Fruit fly (Drosophila melanogaster): Measurements from ENCODE around the gene CG3402.

The CG3402 gene

DNA sequence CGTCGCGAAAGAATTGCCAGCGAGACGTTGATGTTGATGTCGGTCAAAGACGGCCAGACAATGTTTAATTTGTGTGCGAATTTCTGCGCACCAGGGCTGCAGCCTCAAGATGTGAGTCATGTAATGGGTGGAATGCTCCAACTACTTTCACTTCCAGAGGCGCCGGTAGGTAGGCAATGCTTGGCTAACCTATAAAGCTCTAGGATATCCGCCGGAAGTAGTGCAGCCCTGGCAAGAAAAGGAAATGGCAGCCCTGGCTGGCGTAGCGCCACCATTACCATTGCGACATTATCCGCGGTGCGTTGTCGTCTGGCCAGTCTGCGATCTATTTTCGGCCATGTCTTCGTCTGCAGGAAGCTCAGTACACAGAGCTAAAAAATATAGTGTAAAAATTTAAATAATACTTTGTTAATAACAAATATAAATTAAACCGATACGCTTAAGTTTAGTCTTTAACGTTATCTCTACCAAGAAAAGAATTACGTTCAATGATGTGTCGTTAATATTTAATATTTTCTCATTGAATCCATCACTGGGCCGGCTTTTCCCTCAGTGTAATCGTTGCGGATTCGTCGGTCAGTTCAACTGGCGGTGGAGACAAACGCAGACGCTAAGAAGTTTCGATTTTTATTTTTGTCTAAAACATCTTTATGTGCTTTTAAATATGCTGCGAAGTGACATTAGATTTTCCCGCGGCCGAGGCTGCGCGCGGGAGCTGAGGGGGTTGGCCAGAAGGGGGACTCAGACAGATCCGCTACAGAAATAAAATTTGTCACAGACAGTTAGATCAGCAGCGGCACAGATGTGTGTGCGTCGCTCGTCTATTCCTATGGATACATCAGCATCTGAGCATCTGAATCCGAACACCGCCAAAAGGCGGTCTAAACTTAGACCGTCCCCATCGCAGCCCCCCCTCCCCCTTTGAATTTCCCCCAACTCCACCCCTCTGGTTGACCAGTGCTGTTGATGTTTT, 40.8 kb downstream of the CG3402 start (continued):
- TF ChIP-seq HHEX (GFP tag; optimal IDR thresholded peaks at IDR 0.05) (peak; percentile 81), hb (GFP tag; IDR thresholded peaks at IDR 0.05; ENCODE audit: partially characterized antibody) (no peak), CG17361 (GFP tag; IDR thresholded peaks at IDR 0.05) (peak; percentile 71), disco-r (GFP tag; optimal IDR thresholded peaks at IDR 0.05) (peak; percentile 47), Dip2 (GFP tag; IDR thresholded peaks at IDR 0.05) (no peak), Xrp1 (GFP tag; IDR thresholded peaks at IDR 0.05) (peak; percentile 51; the same call in 1 of the 2 replicates), exex (tag; optimal IDR thresholded peaks at IDR 0.05) (peak; percentile 17), stc (GFP tag; IDR thresholded peaks at IDR 0.05) (peak; percentile 75), CG4424 (GFP tag; optimal IDR thresholded peaks at IDR 0.05) (peak; percentile 63), CG5180 (GFP tag; optimal IDR thresholded peaks at IDR 0.05) (peak; percentile 60), CG7357 (GFP tag; IDR thresholded peaks at IDR 0.05) (peak; percentile 47; the same call in 1 of the 3 replicates), CG3847 (GFP tag; IDR thresholded peaks at IDR 0.05) (peak; percentile 81), ro (GFP tag; IDR thresholded peaks at IDR 0.05) (0 out of 2 replicates have a peak, but pooled peaks have one; percentile 5), dmrt99B (tag; optimal IDR thresholded peaks at IDR 0.05) (peak; percentile 68), Bgb (GFP tag; IDR thresholded peaks at IDR 0.05; ENCODE audit: partially characterized antibody) (no peak), salm (tag; optimal IDR thresholded peaks at IDR 0.05) (no peak), CG13624 (GFP tag; optimal IDR thresholded peaks at IDR 0.05) (peak; percentile 58), slbo (GFP tag; IDR thresholded peaks at IDR 0.05) (peak; percentile 76), btn (GFP tag; optimal IDR thresholded peaks at IDR 0.05) (no peak), sc (optimal IDR thresholded peaks at IDR 0.05) (no peak), sc (GFP tag; optimal IDR thresholded peaks at IDR 0.05) (peak; percentile 21), toy (GFP tag; IDR thresholded peaks at IDR 0.05) (peak; percentile 53; the same call in 1 of the 2 replicates), pum (GFP tag; optimal IDR thresholded peaks at IDR 0.05) (peak; percentile 42), CG6683 (GFP tag; optimal IDR thresholded peaks at IDR 0.05) (peak; percentile 18), Doc2 (GFP tag; IDR thresholded peaks at IDR 0.05) (peak; percentile 27; the same call in 1 of the 2 replicates), ci (GFP tag; IDR thresholded peaks at IDR 0.05) (peak; percentile 90), CG43689 (GFP tag; IDR thresholded peaks at IDR 0.05) (0 out of 2 replicates have a peak, but pooled peaks have one; percentile 32), CG13424 (tag; optimal IDR thresholded peaks at IDR 0.05) (peak; percentile 67), Eip74EF (GFP tag; optimal IDR thresholded peaks at IDR 0.05) (peak in 1 of 2 experiments; percentile 9), CG2889 (GFP tag; IDR thresholded peaks at IDR 0.05) (peak; percentile 37; the same call in 1 of the 3 replicates), CG18262 (tag; optimal IDR thresholded peaks at IDR 0.05) (peak; percentile 64), dm (GFP tag; optimal IDR thresholded peaks at IDR 0.05) (peak; percentile 45), wek (GFP tag; optimal IDR thresholded peaks at IDR 0.05) (peak; percentile 75), tgo (GFP tag; IDR thresholded peaks at IDR 0.05) (peak; percentile 69), sna (GFP tag; IDR thresholded peaks at IDR 0.05; ENCODE audit: partially characterized antibody) (no peak), CG6791 (GFP tag; IDR thresholded peaks at IDR 0.05; ENCODE audit: partially characterized antibody) (no peak), pnt (GFP tag; optimal IDR thresholded peaks at IDR 0.05) (no peak), kni (GFP tag; optimal IDR thresholded peaks at IDR 0.05) (peak; percentile 40), PHDP (tag; optimal IDR thresholded peaks at IDR 0.05) (peak; percentile 57), CG10147 (GFP tag; optimal IDR thresholded peaks at IDR 0.05) (peak; percentile 54), CG14860 (GFP tag; IDR thresholded peaks at IDR 0.05; ENCODE audit: partially characterized antibody) (no peak), aop (GFP tag; IDR thresholded peaks at IDR 0.05) (peak; percentile 38; the same call in 1 of the 2 replicates), CG2199 (GFP tag; IDR thresholded peaks at IDR 0.05) (no peak), ttk (GFP tag; IDR thresholded peaks at IDR 0.05) (peak; percentile 69), CG3281 (GFP tag; optimal IDR thresholded peaks at IDR 0.05) (peak; percentile 85), gro (GFP tag; optimal IDR thresholded peaks at IDR 0.05) (no peak), pfk (GFP tag; optimal IDR thresholded peaks at IDR 0.05) (peak; percentile 24), lilli (GFP tag; optimal IDR thresholded peaks at IDR 0.05) (peak; percentile 70)

All from whole organism, embryonic.